Worm (Caenorhabditis elegans): ENCODE results near the gene str-249.

- TF ChIP-seq fkh-10 (GFP tag; optimal IDR thresholded peaks at IDR 0.05) (no peak), rnt-1 (tag; optimal IDR thresholded peaks at IDR 0.05) (no peak), dve-1 (tag; optimal IDR thresholded peaks at IDR 0.05) (no peak), hlh-30 (tag; optimal IDR thresholded peaks at IDR 0.05; ENCODE audit: insufficient read depth) (no peak), tbx-7 (tag; optimal IDR thresholded peaks at IDR 0.05) (no peak), nhr-11 (tag; optimal IDR thresholded peaks at IDR 0.05) (no peak), ttx-3 (tag; optimal IDR thresholded peaks at IDR 0.05) (no peak)
These were observed 34.2 kb downstream of the str-249 start, which contains the start of gene col-113 for ce11 chrIV:7152409-7152808.

Measured in whole organism, late embryonic.